Fruit fly (Drosophila melanogaster) whole organism, prepupa: Measurements from ENCODE around the gene CG14232.

ENCODE experiments used
- CG10631 ChIP-seq: fragments of 200-800 bp; sonication (Bioruptor generic); optimal IDR thresholded peaks from 2 replicates; lab custom pipeline; 2016; ENCODE audit warnings: missing biosample characterization, missing genetic modification characterization
- CG10669 ChIP-seq: fragments of 200-800 bp; sonication (Bioruptor generic); optimal IDR thresholded peaks from 3 replicates; lab custom pipeline; 2018; ENCODE audit warnings: missing biosample characterization, mild to moderate bottlenecking, missing genetic modification characterization, moderate library complexity
- CG11762 ChIP-seq: fragments of 200-800 bp; sonication (Bioruptor generic); optimal IDR thresholded peaks from 3 replicates; lab custom pipeline; 2016; ENCODE audit warnings: missing biosample characterization, missing genetic modification characterization; ENCODE audit not compliant: insufficient read depth
- CG11902 ChIP-seq: fragments of 200-800 bp; sonication (Bioruptor generic); optimal IDR thresholded peaks from 3 replicates; lab custom pipeline; 2016; ENCODE audit warnings: missing biosample characterization, missing genetic modification characterization
- CG31627 ChIP-seq: fragments of 200-800 bp; sonication (Bioruptor generic); optimal IDR thresholded peaks from 3 replicates; lab custom pipeline; 2016; ENCODE audit warnings: missing biosample characterization, missing genetic modification characterization
- CG32006 ChIP-seq: fragments of 200-800 bp; sonication (Bioruptor generic); optimal IDR thresholded peaks from 3 replicates; lab custom pipeline; 2017; ENCODE audit warnings: missing biosample characterization, mild to moderate bottlenecking, missing genetic modification characterization
- CG34406 ChIP-seq: fragments of 200-800 bp; sonication (Bioruptor generic); optimal IDR thresholded peaks from 3 replicates; lab custom pipeline; 2016; ENCODE audit warnings: missing biosample characterization, missing genetic modification characterization
- CG3919 ChIP-seq: fragments of 200-800 bp; sonication (Bioruptor generic); optimal IDR thresholded peaks from 3 replicates; lab custom pipeline; 2016; ENCODE audit warnings: missing biosample characterization, missing genetic modification characterization
- CG6163 ChIP-seq: fragments of 200-800 bp; sonication (Bioruptor generic); IDR thresholded peaks from 3 replicates; pipeline ENCODE4 v1.3.6; 2022; ENCODE audit warnings: missing biosample characterization, missing genetic modification characterization
- CG6276 ChIP-seq: fragments of 200-800 bp; sonication (Bioruptor generic); optimal IDR thresholded peaks from 2 replicates; lab custom pipeline; 2017; ENCODE audit warnings: missing biosample characterization, mild to moderate bottlenecking, missing genetic modification characterization
- CG6792 ChIP-seq: fragments of 200-800 bp; sonication (Bioruptor generic); optimal IDR thresholded peaks from 3 replicates; lab custom pipeline; 2016; ENCODE audit warnings: missing biosample characterization, missing genetic modification characterization
- CG6808 ChIP-seq: fragments of 200-800 bp; sonication (Bioruptor generic); optimal IDR thresholded peaks from 3 replicates; lab custom pipeline; 2017; ENCODE audit warnings: missing biosample characterization, missing genetic modification characterization, mild to moderate bottlenecking, moderate library complexity, missing genetic modification reagents
- CG6854 ChIP-seq: fragments of 200-800 bp; sonication (Bioruptor generic); optimal IDR thresholded peaks from 2 replicates; lab custom pipeline; 2017; ENCODE audit warnings: missing biosample characterization, mild to moderate bottlenecking, missing genetic modification characterization
- CG7368 ChIP-seq: fragments of 200-800 bp; sonication (Bioruptor generic); optimal IDR thresholded peaks from 3 replicates; lab custom pipeline; 2016; ENCODE audit warnings: missing biosample characterization, missing genetic modification characterization
- CG8119 ChIP-seq: fragments of 200-800 bp; sonication (Bioruptor generic); IDR thresholded peaks from 3 replicates; pipeline ENCODE4 v1.3.6; 2022; ENCODE audit warnings: missing biosample characterization, missing genetic modification characterization
- CG8319 ChIP-seq: fragments of 200-800 bp; sonication (Bioruptor generic); optimal IDR thresholded peaks from 3 replicates; lab custom pipeline; 2016; ENCODE audit warnings: missing biosample characterization, missing genetic modification characterization
- CG8632 ChIP-seq: fragments of 200-800 bp; sonication (Bioruptor generic); optimal IDR thresholded peaks from 3 replicates; lab custom pipeline; 2016; ENCODE audit warnings: missing biosample characterization, missing genetic modification characterization
- Eip75B ChIP-seq: fragments of 200-800 bp; sonication (Bioruptor generic); optimal IDR thresholded peaks from 3 replicates; lab custom pipeline; 2016; ENCODE audit warnings: missing biosample characterization, missing genetic modification characterization
- Ets21C ChIP-seq: fragments of 200-800 bp; sonication (Bioruptor generic); optimal IDR thresholded peaks from 3 replicates; lab custom pipeline; 2016; ENCODE audit warnings: missing biosample characterization, missing genetic modification characterization
- Ets96B ChIP-seq: fragments of 200-800 bp; optimal IDR thresholded peaks from 2 replicates; lab custom pipeline; 2019; ENCODE audit warnings: missing biosample characterization, mild to moderate bottlenecking, missing genetic modification characterization, moderate library complexity
- Gug ChIP-seq: fragments of 200-800 bp; sonication (Bioruptor generic); IDR thresholded peaks from 2 replicates; pipeline ENCODE4 v1.3.6; 2022; ENCODE audit warnings: missing biosample characterization, missing genetic modification characterization
- Hr38 ChIP-seq: sonication (Bioruptor generic); optimal IDR thresholded peaks from 2 replicates; lab custom pipeline; 2016; ENCODE audit warnings: missing biosample characterization, missing genetic modification characterization
- Hr39 ChIP-seq: fragments of 200-800 bp; sonication (Bioruptor generic); optimal IDR thresholded peaks from 2 replicates; lab custom pipeline; 2016; ENCODE audit warnings: missing biosample characterization, missing genetic modification characterization
- Hr4 ChIP-seq: fragments of 200-800 bp; sonication (Bioruptor generic); optimal IDR thresholded peaks from 3 replicates; lab custom pipeline; 2016; ENCODE audit warnings: missing biosample characterization, missing genetic modification characterization
- Lpt ChIP-seq: fragments of 200-800 bp; sonication (Bioruptor generic); optimal IDR thresholded peaks from 3 replicates; lab custom pipeline; 2016; ENCODE audit warnings: missing biosample characterization, missing genetic modification characterization
- OdsH ChIP-seq: fragments of 200-800 bp; sonication (Bioruptor generic); optimal IDR thresholded peaks from 3 replicates; lab custom pipeline; 2016; ENCODE audit warnings: missing biosample characterization, missing genetic modification characterization
- Smox ChIP-seq: fragments of 200-800 bp; sonication (Bioruptor generic); optimal IDR thresholded peaks from 3 replicates; lab custom pipeline; 2016; ENCODE audit warnings: missing biosample characterization, missing genetic modification characterization
- Sox102F ChIP-seq: fragments of 200-800 bp; sonication (Bioruptor generic); optimal IDR thresholded peaks from 2 replicates; lab custom pipeline; 2016; ENCODE audit warnings: missing biosample characterization, mild to moderate bottlenecking, missing genetic modification characterization
- Sox14 ChIP-seq: fragments of 200-800 bp; sonication (Bioruptor generic); optimal IDR thresholded peaks from 3 replicates; lab custom pipeline; 2016; ENCODE audit warnings: missing biosample characterization, missing genetic modification characterization
- Sox15 ChIP-seq: fragments of 200-800 bp; sonication (Bioruptor generic); optimal IDR thresholded peaks from 3 replicates; lab custom pipeline; 2016; ENCODE audit warnings: missing biosample characterization, missing genetic modification characterization
- achi ChIP-seq: fragments of 200-800 bp; sonication (Bioruptor generic); optimal IDR thresholded peaks from 3 replicates; lab custom pipeline; 2016; ENCODE audit warnings: missing biosample characterization, missing genetic modification characterization
- cyc ChIP-seq: fragments of 200-800 bp; sonication (Bioruptor generic); optimal IDR thresholded peaks from 3 replicates; lab custom pipeline; 2016; ENCODE audit warnings: missing biosample characterization, missing genetic modification characterization
- dac ChIP-seq: fragments of 200-800 bp; sonication (Bioruptor generic); optimal IDR thresholded peaks from 2 replicates; lab custom pipeline; 2017; ENCODE audit warnings: missing biosample characterization, mild to moderate bottlenecking, missing genetic modification characterization
- esn ChIP-seq: fragments of 200-800 bp; sonication (Bioruptor generic); optimal IDR thresholded peaks from 2 replicates; lab custom pipeline; 2016; ENCODE audit warnings: missing biosample characterization, mild to moderate bottlenecking, missing genetic modification characterization, moderate library complexity
- fd59A ChIP-seq: fragments of 200-800 bp; sonication (Bioruptor generic); optimal IDR thresholded peaks from 2 replicates; lab custom pipeline; 2017; ENCODE audit warnings: missing biosample characterization, mild to moderate bottlenecking, missing genetic modification characterization, missing genetic modification reagents
- lz ChIP-seq: fragments of 200-800 bp; sonication (Bioruptor generic); optimal IDR thresholded peaks from 3 replicates; lab custom pipeline; 2016; ENCODE audit warnings: missing biosample characterization, missing genetic modification characterization
- net ChIP-seq: fragments of 200-800 bp; sonication (Bioruptor generic); optimal IDR thresholded peaks from 3 replicates; lab custom pipeline; 2016; ENCODE audit warnings: missing biosample characterization, missing genetic modification characterization
- pdm3 ChIP-seq: fragments of 200-800 bp; sonication (Bioruptor generic); optimal IDR thresholded peaks from 3 replicates; lab custom pipeline; 2016; ENCODE audit warnings: missing biosample characterization, missing genetic modification characterization
- svp ChIP-seq: fragments of 200-800 bp; sonication (Bioruptor generic); peaks from one replicate; lab custom pipeline; 2016; ENCODE audit warnings: missing biosample characterization, missing genetic modification characterization
- topi ChIP-seq: fragments of 200-800 bp; sonication (Bioruptor generic); optimal IDR thresholded peaks from 3 replicates; lab custom pipeline; 2016; ENCODE audit warnings: missing biosample characterization, missing genetic modification characterization

CG14232 gene

DNA sequence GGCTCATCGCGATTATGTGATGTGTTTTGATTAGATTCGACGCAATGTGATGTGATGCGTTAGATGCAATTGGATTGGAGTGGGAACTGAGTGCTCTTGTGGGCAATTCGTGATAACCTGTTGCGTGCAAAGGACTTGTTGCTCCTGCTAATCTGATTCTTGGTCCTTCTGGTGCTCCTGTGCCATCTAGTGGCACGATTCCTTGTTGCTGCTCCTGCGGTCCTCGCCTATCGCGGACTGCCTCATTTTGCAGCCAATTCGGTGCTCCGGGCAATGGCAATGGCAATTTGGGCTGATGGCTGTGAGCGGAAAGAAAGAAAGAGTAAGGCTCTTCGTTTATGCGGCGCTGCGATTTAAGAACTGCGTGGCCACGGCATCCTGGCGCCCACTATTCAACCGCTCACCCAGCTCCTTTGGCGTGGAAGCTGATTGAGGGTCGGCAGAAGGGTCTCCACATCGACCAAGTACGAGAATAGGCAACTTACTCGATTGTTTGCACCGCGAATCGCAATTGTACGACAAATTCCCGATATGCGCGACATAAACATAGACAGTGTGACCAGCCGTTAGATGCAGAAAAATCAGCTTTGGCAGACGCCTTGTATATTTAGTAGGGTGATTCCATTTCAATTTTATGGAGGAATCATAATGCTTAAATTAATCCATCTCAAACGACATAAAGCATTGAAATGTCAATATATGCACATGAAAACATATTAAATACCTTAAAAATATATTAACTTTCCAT, 10.9 kb downstream of the CG14232 start, which contains the start of gene Mer (continued):
- TF ChIP-seq Lpt (GFP tag; lab: Kevin White, UChicago) = peak; percentile 84
- peak; percentile 83 for TF ChIP-seq CG6854
- TF ChIP-seq CG6163 (GFP tag; lab: Robert Waterston, UW) = peak; percentile 91
- peak; percentile 78 for TF ChIP-seq CG34406 (GFP tag; lab: Kevin White, UChicago)
- peak; percentile 23 for TF ChIP-seq pdm3
- peak; percentile 73 for TF ChIP-seq Sox15 (GFP tag; lab: Kevin White, UChicago)
- TF ChIP-seq Sox102F (GFP tag; lab: Kevin White, UChicago) = peak; percentile 81
- TF ChIP-seq CG10669 = peak; percentile 82
- peak; percentile 62 for TF ChIP-seq CG11902 (GFP tag; lab: Kevin White, UChicago)
- TF ChIP-seq CG8632 (GFP tag; lab: Kevin White, UChicago) = peak; percentile 80
- TF ChIP-seq CG32006 (GFP tag; lab: Kevin White, UChicago) = peak; percentile 89
- TF ChIP-seq Eip75B (GFP tag; lab: Kevin White, UChicago) = peak; percentile 83
- peak; percentile 91 for TF ChIP-seq net (GFP tag; lab: Kevin White, UChicago)
- peak; percentile 84 for TF ChIP-seq OdsH (GFP tag; lab: Kevin White, UChicago)
- TF ChIP-seq CG6276 = no peak
- peak; percentile 82 for TF ChIP-seq Ets96B (tag; lab: Kevin White, UChicago)
- peak; percentile 88 for TF ChIP-seq esn (GFP tag; lab: Kevin White, UChicago)
- TF ChIP-seq CG3919 (GFP tag; lab: Kevin White, UChicago) = peak; percentile 87
- peak; percentile 86 for TF ChIP-seq CG8119 (GFP tag; lab: Robert Waterston, UW)
- peak; percentile 83 for TF ChIP-seq cyc (GFP tag; lab: Kevin White, UChicago)
- peak; percentile 59 for TF ChIP-seq CG11762 (GFP tag; lab: Kevin White, UChicago)
- no peak for TF ChIP-seq Hr38 (GFP tag; lab: Kevin White, UChicago)
- TF ChIP-seq svp (GFP tag; lab: Kevin White, UChicago) = no peak
- TF ChIP-seq Sox14 (GFP tag; lab: Kevin White, UChicago) = peak; percentile 88
- TF ChIP-seq CG6808 (GFP tag; lab: Kevin White, UChicago) = peak; percentile 84
- peak; percentile 66 for TF ChIP-seq CG10631
- TF ChIP-seq CG7368 = peak; percentile 92
- TF ChIP-seq Ets21C (GFP tag; lab: Kevin White, UChicago) = peak; percentile 76
- peak; percentile 83 for TF ChIP-seq achi
- peak; percentile 70 for TF ChIP-seq fd59A (GFP tag; lab: Kevin White, UChicago)
- peak; percentile 82 for TF ChIP-seq Hr39 (GFP tag; lab: Kevin White, UChicago)
- TF ChIP-seq Gug = peak; percentile 80
- peak; percentile 92 for TF ChIP-seq lz (GFP tag; lab: Kevin White, UChicago)
- TF ChIP-seq Hr4 (GFP tag; lab: Kevin White, UChicago) = peak; percentile 86
- TF ChIP-seq CG31627 (GFP tag; lab: Kevin White, UChicago) = peak; percentile 88
- peak; percentile 69 for TF ChIP-seq CG8319 (GFP tag; lab: Kevin White, UChicago)
- peak; percentile 90 for TF ChIP-seq topi (GFP tag; lab: Kevin White, UChicago)
- TF ChIP-seq dac (GFP tag; lab: Kevin White, UChicago) = peak; percentile 79
- TF ChIP-seq, all 60 proteins: peak for 53

DNA sequence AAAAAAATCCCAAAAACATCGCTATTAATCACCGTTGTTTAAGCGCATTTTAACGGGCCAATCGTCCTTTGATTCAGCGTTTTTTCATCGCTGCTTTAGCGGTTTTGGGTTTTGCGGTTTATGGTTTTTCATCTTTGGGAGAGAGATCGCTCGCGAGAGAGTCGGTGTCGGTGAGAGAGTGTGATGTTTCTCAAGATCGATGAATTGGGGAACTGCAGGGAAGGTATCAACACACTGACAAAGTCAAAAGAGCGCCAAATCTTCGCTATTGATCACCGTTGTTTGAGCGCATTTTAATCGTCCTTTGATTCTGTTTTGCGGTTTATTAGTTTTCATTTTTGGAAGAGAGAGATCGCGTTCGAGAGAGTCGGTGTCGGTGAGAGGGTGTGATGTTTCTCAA, 14.0 kb downstream of the CG14232 start:
- TF ChIP-seq Eip75B (GFP tag; lab: Kevin White, UChicago) (no peak), CG6792 (no peak), CG11762 (GFP tag; lab: Kevin White, UChicago) (no peak), Smox (no peak)
